Fruit fly (Drosophila melanogaster): ENCODE results near the gene ninaB.

- TF ChIP-seq CG8478 (optimal IDR thresholded peaks at IDR 0.05) (no peak), CTCF (optimal IDR thresholded peaks at IDR 0.05) (no peak)
Measured at dm6 chr3R:13724029-13724638, 23.8 kb downstream of the ninaB start.

All from S2 (cell line).